Fruit fly (Drosophila melanogaster) S2 (cell line): ENCODE measurements around the gene CG33268.

Source experiments
- CG8478 ChIP-seq: fragments of >200 bp; optimal IDR thresholded peaks from 2 replicates; lab custom pipeline; 2018
- CTCF ChIP-seq, 2 experiments: fragments of >200 bp; optimal IDR thresholded peaks; 2 replicates each; lab custom pipeline; 2018

DNA sequence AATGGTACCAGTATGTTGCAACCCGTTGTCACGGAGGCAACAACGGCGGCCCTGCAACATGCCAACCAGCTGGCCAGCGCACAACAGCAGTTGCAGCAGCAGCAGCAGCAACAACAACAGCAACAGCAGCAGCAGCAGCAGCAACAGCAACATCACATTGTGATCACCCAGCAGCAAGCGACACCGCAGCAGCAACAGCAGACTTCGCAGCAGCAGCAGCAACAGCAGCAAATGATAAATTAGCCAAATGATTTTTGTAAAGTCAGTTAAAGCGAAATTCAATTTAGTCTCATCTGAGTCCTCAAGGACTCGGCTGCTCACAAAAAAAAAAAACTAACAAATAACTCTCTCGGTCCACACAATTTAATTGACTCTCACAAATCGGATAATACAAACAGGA is 13.2 kb upstream of the CG33268 start:
- no peak for TF ChIP-seq CG8478 (lab: Kevin White, UChicago)
- TF ChIP-seq CTCF (optimal IDR thresholded peaks at IDR 0.05; lab: Kevin White, UChicago): no peak
